Worm (Caenorhabditis elegans) whole organism, L2 larva: ENCODE measurements around the gene T02E9.5.
A peak's percentile ranks its signal among the peaks of the same experiment; 100 is the strongest.

Experiments used
- C34F6.9 ChIP-seq: fragments of 150-350 bp; optimal IDR thresholded peaks from 2 replicates; lab custom pipeline; 2014; ENCODE audit warnings: missing biosample characterization, missing genetic modification characterization
- F13H6.1 ChIP-seq: sonication (generic microtip); optimal IDR thresholded peaks from 2 replicates; lab custom pipeline; 2016; ENCODE audit warnings: missing genetic modification characterization, missing compliant biosample characterization
- R02D3.7 ChIP-seq: fragments of 150-350 bp; optimal IDR thresholded peaks from 2 replicates; lab custom pipeline; 2014; ENCODE audit warnings: missing biosample characterization, missing genetic modification characterization
- Y55F3AM.14 ChIP-seq: fragments of 200-800 bp; sonication (Bioruptor generic); optimal IDR thresholded peaks from 2 replicates; lab custom pipeline; 2018; ENCODE audit warnings: mild to moderate bottlenecking, missing genetic modification characterization, missing compliant biosample characterization
- ZK546.5 ChIP-seq: sonication (generic microtip); optimal IDR thresholded peaks from 2 replicates; lab custom pipeline; 2017; ENCODE audit warnings: missing biosample characterization, missing genetic modification characterization
- alr-1 ChIP-seq: fragments of 150-350 bp; optimal IDR thresholded peaks from 2 replicates; lab custom pipeline; 2014; ENCODE audit warnings: missing biosample characterization, missing genetic modification characterization
- aly-2 ChIP-seq: fragments of 150-350 bp; optimal IDR thresholded peaks from 2 replicates; lab custom pipeline; 2014; ENCODE audit warnings: missing biosample characterization, missing genetic modification characterization
- ama-1 ChIP-seq: fragments of 150-350 bp; optimal IDR thresholded peaks from 2 replicates; lab custom pipeline; 2018; ENCODE audit warnings: inconsistent platforms
- blmp-1 ChIP-seq: sonication (generic microtip); optimal IDR thresholded peaks from 2 replicates; lab custom pipeline; 2017; ENCODE audit warnings: missing genetic modification characterization, mild to moderate bottlenecking, missing compliant biosample characterization, antibody characterized with exemption, moderate library complexity; ENCODE audit not compliant: insufficient read depth
- ceh-16 ChIP-seq: fragments of 150-350 bp; optimal IDR thresholded peaks from 2 replicates; lab custom pipeline; 2014; ENCODE audit warnings: missing biosample characterization, missing genetic modification characterization
- ceh-82 ChIP-seq: fragments of 150-350 bp; optimal IDR thresholded peaks from 2 replicates; lab custom pipeline; 2014; ENCODE audit warnings: missing biosample characterization, missing genetic modification characterization
- crh-2 ChIP-seq: sonication (generic microtip); optimal IDR thresholded peaks from 2 replicates; lab custom pipeline; 2017; ENCODE audit warnings: missing biosample characterization, missing genetic modification characterization
- dmd-4 ChIP-seq: sonication (generic microtip); optimal IDR thresholded peaks from 2 replicates; lab custom pipeline; 2017; ENCODE audit warnings: missing biosample characterization, missing genetic modification characterization
- egl-27 ChIP-seq: sonication (generic microtip); optimal IDR thresholded peaks from 3 replicates; lab custom pipeline; 2017; ENCODE audit warnings: missing biosample characterization, missing genetic modification reagents, missing genetic modification characterization
- elt-1 ChIP-seq: fragments of 150-350 bp; optimal IDR thresholded peaks from 2 replicates; lab custom pipeline; 2014; ENCODE audit warnings: missing biosample characterization, missing genetic modification characterization
- elt-3 ChIP-seq: sonication (generic microtip); optimal IDR thresholded peaks from 2 replicates; lab custom pipeline; 2017; ENCODE audit warnings: missing biosample characterization, missing genetic modification characterization
- fos-1 ChIP-seq: fragments of 150-350 bp; optimal IDR thresholded peaks from 2 replicates; lab custom pipeline; 2014; ENCODE audit warnings: missing biosample characterization, missing genetic modification characterization
- gmeb-1 ChIP-seq: fragments of 150-350 bp; optimal IDR thresholded peaks from 2 replicates; lab custom pipeline; 2014; ENCODE audit warnings: missing biosample characterization, missing genetic modification characterization
- lin-11 ChIP-seq: fragments of 150-350 bp; sonication (generic microtip); optimal IDR thresholded peaks from 2 replicates; lab custom pipeline; 2014; ENCODE audit warnings: missing biosample characterization, missing genetic modification characterization, inconsistent platforms, mixed read lengths
- lin-13 ChIP-seq: fragments of 150-350 bp; optimal IDR thresholded peaks from 2 replicates; lab custom pipeline; 2014; ENCODE audit warnings: missing biosample characterization, missing genetic modification reagents, missing genetic modification characterization
- lin-39 ChIP-seq: fragments of 150-350 bp; optimal IDR thresholded peaks from 2 replicates; lab custom pipeline; 2014; ENCODE audit warnings: missing biosample characterization, missing genetic modification reagents, missing genetic modification characterization
- lsy-2 ChIP-seq, 2 experiments: fragments of 150-350 bp in 1 of 2; sonication (generic microtip) in 1 of 2; optimal IDR thresholded peaks; 2 replicates each; lab custom pipeline; 2014 to 2017; ENCODE audit warnings: missing biosample characterization in 2 of 2, missing genetic modification characterization in 2 of 2
- mab-5 ChIP-seq: fragments of 150-350 bp; optimal IDR thresholded peaks from 2 replicates; lab custom pipeline; 2014; ENCODE audit warnings: missing biosample characterization, missing genetic modification characterization
- mbf-1 ChIP-seq: sonication (generic microtip); optimal IDR thresholded peaks from 2 replicates; lab custom pipeline; 2017; ENCODE audit warnings: missing biosample characterization, missing genetic modification characterization
- mdl-1 ChIP-seq, 2 experiments: fragments of 150-350 bp in 1 of 2; sonication (generic microtip) in 1 of 2; optimal IDR thresholded peaks; 2 replicates each; lab custom pipeline; 2017; ENCODE audit warnings: missing biosample characterization in 2 of 2, missing genetic modification characterization in 2 of 2
- nhr-10 ChIP-seq: sonication (generic microtip); optimal IDR thresholded peaks from 2 replicates; lab custom pipeline; 2017; ENCODE audit warnings: missing biosample characterization, missing genetic modification characterization
- nhr-11 ChIP-seq: fragments of 150-350 bp; optimal IDR thresholded peaks from 2 replicates; lab custom pipeline; 2014; ENCODE audit warnings: missing biosample characterization, missing genetic modification characterization
- nhr-12 ChIP-seq: fragments of 150-350 bp; optimal IDR thresholded peaks from 2 replicates; lab custom pipeline; 2014; ENCODE audit warnings: missing biosample characterization, missing genetic modification characterization
- nhr-129 ChIP-seq: fragments of 150-350 bp; optimal IDR thresholded peaks from 2 replicates; lab custom pipeline; 2014; ENCODE audit warnings: missing biosample characterization, missing genetic modification characterization
- nhr-21 ChIP-seq: fragments of 150-350 bp; optimal IDR thresholded peaks from 2 replicates; lab custom pipeline; 2014; ENCODE audit warnings: missing biosample characterization, missing genetic modification characterization
- nhr-23 ChIP-seq: fragments of 150-350 bp; optimal IDR thresholded peaks from 2 replicates; lab custom pipeline; 2014; ENCODE audit warnings: missing biosample characterization, missing genetic modification reagents, missing genetic modification characterization
- nhr-237 ChIP-seq: fragments of 150-350 bp; optimal IDR thresholded peaks from 2 replicates; lab custom pipeline; 2014; ENCODE audit warnings: missing biosample characterization, missing genetic modification characterization
- nhr-25 ChIP-seq: fragments of 150-350 bp; sonication (generic microtip); optimal IDR thresholded peaks from 3 replicates; lab custom pipeline; 2014; ENCODE audit warnings: missing biosample characterization, missing genetic modification characterization
- nhr-6 ChIP-seq: fragments of 150-350 bp; optimal IDR thresholded peaks from 2 replicates; lab custom pipeline; 2014; ENCODE audit warnings: missing biosample characterization, missing genetic modification characterization
- nhr-77 ChIP-seq: fragments of 150-350 bp; optimal IDR thresholded peaks from 2 replicates; lab custom pipeline; 2014; ENCODE audit warnings: missing biosample characterization, missing genetic modification characterization
- peb-1 ChIP-seq: fragments of 150-350 bp; optimal IDR thresholded peaks from 2 replicates; lab custom pipeline; 2014; ENCODE audit warnings: missing biosample characterization, missing genetic modification characterization
- sem-4 ChIP-seq: fragments of 150-350 bp; optimal IDR thresholded peaks from 2 replicates; lab custom pipeline; 2014; ENCODE audit warnings: missing biosample characterization, missing genetic modification reagents, missing genetic modification characterization
- skn-1 ChIP-seq: sonication (generic microtip); optimal IDR thresholded peaks from 2 replicates; lab custom pipeline; 2017; ENCODE audit warnings: missing biosample characterization, missing genetic modification characterization
- sma-3 ChIP-seq: sonication (generic microtip); optimal IDR thresholded peaks from 2 replicates; lab custom pipeline; 2016; ENCODE audit warnings: missing genetic modification reagents, missing genetic modification characterization, missing compliant biosample characterization
- sma-9 ChIP-seq, 2 experiments: fragments of 150-350 bp in 1 of 2; sonication (generic microtip) in 1 of 2; optimal IDR thresholded peaks; 2 replicates each; lab custom pipeline; 2014 to 2016; ENCODE audit warnings: missing genetic modification characterization in 2 of 2, mild to moderate bottlenecking in 1 of 2, missing biosample characterization in 1 of 2, missing compliant biosample characterization in 1 of 2, missing genetic modification reagents in 1 of 2, moderate library complexity in 1 of 2
- snpc-4 ChIP-seq: fragments of 150-350 bp; optimal IDR thresholded peaks from 2 replicates; lab custom pipeline; 2014; ENCODE audit warnings: missing biosample characterization, missing genetic modification characterization
- unc-39 ChIP-seq: fragments of 150-350 bp; optimal IDR thresholded peaks from 2 replicates; lab custom pipeline; 2014; ENCODE audit warnings: missing biosample characterization, missing genetic modification characterization
- unc-55 ChIP-seq: fragments of 150-350 bp; sonication (generic microtip); optimal IDR thresholded peaks from 3 replicates; lab custom pipeline; 2014; ENCODE audit warnings: missing biosample characterization, missing genetic modification reagents, missing genetic modification characterization
- unc-62 ChIP-seq: fragments of 150-350 bp; optimal IDR thresholded peaks from 2 replicates; lab custom pipeline; 2014; ENCODE audit warnings: missing biosample characterization, missing genetic modification reagents, missing genetic modification characterization
- zag-1 ChIP-seq: fragments of 150-350 bp; optimal IDR thresholded peaks from 2 replicates; lab custom pipeline; 2014; ENCODE audit warnings: missing biosample characterization, missing genetic modification characterization
- ztf-1 ChIP-seq: fragments of 200-800 bp; sonication (Bioruptor generic); conservative IDR thresholded peaks from 2 replicates; pipeline ENCODE4 v1.3.6; 2022; ENCODE audit warnings: missing genetic modification characterization, missing compliant biosample characterization
- ztf-11 ChIP-seq: sonication (generic microtip); optimal IDR thresholded peaks from 2 replicates; lab custom pipeline; 2017; ENCODE audit warnings: missing biosample characterization, missing genetic modification characterization
- ztf-4 ChIP-seq: fragments of 150-350 bp; optimal IDR thresholded peaks from 2 replicates; lab custom pipeline; 2014; ENCODE audit warnings: missing biosample characterization, missing genetic modification characterization

T02E9.5 gene

ce11 chrV:11326914-11327367, 15.1 kb upstream of the T02E9.5 start, which contains the start of gene tmed-10:
TSS of gene tmed-10 (minus strand) at chrV:11326964.
- TF ChIP-seq mdl-1 (tag; optimal IDR thresholded peaks at IDR 0.05; lab: Kevin White, UChicago): no peak
- no peak for TF ChIP-seq lin-11 (tag; lab: Kevin White, UChicago)
- no peak for TF ChIP-seq mab-5
- TF ChIP-seq unc-39 (tag; lab: Kevin White, UChicago): no peak
- no peak for TF ChIP-seq ztf-1
- TF ChIP-seq F13H6.1 (tag; lab: Kevin White, UChicago): peak; percentile 51
- TF ChIP-seq snpc-4: peak; percentile 12
- no peak for TF ChIP-seq ZK546.5
- peak; percentile 33 for TF ChIP-seq fos-1
- peak; percentile 66 to 93 for TF ChIP-seq lsy-2 (tag; optimal IDR thresholded peaks at IDR 0.05; lab: Kevin White, UChicago)
- TF ChIP-seq egl-27 (tag; lab: Kevin White, UChicago): no peak
- no peak for TF ChIP-seq Y55F3AM.14 (GFP tag; lab: Kevin White, UChicago)
- peak; percentile 69 for TF ChIP-seq nhr-129
- TF ChIP-seq R02D3.7 (tag; lab: Kevin White, UChicago): no peak
- no peak for TF ChIP-seq nhr-10 (tag; lab: Kevin White, UChicago)
- no peak for TF ChIP-seq elt-1 (tag; lab: Kevin White, UChicago)
- TF ChIP-seq ceh-16: no peak
- TF ChIP-seq gmeb-1 (tag; lab: Kevin White, UChicago): no peak
- no peak for TF ChIP-seq mbf-1 (tag; lab: Kevin White, UChicago)
- TF ChIP-seq sem-4 (tag; lab: Kevin White, UChicago): no peak
- no peak for TF ChIP-seq ceh-82 (tag; lab: Kevin White, UChicago)
- no peak for TF ChIP-seq nhr-6 (tag; lab: Kevin White, UChicago)
- no peak for TF ChIP-seq peb-1 (tag; lab: Kevin White, UChicago)
- TF ChIP-seq nhr-23: no peak
- no peak for TF ChIP-seq unc-62
- peak; percentile 54 for TF ChIP-seq sma-3 (GFP tag; lab: Kevin White, UChicago)
- TF ChIP-seq skn-1 (tag; lab: Kevin White, UChicago): no peak
- peak; percentile 6 for TF ChIP-seq lin-13
- peak; percentile 77 for TF ChIP-seq C34F6.9 (tag; lab: Kevin White, UChicago)
- TF ChIP-seq zag-1 (tag; lab: Kevin White, UChicago): peak; percentile 47
- TF ChIP-seq elt-3 (tag; lab: Kevin White, UChicago): no peak
- TF ChIP-seq nhr-25 (tag; lab: Kevin White, UChicago): no peak
- TF ChIP-seq ztf-4 (tag; lab: Kevin White, UChicago): no peak
- no peak for TF ChIP-seq alr-1
- TF ChIP-seq crh-2 (tag; lab: Kevin White, UChicago): peak; percentile 80
- TF ChIP-seq nhr-21: no peak
- no peak for TF ChIP-seq nhr-11 (tag; lab: Kevin White, UChicago)
- TF ChIP-seq ama-1 (lab: Kevin White, UChicago): no peak
- TF ChIP-seq nhr-12 (tag; lab: Kevin White, UChicago): no peak
- TF ChIP-seq nhr-77: no peak
- TF ChIP-seq blmp-1 (tag; lab: Kevin White, UChicago): no peak
- no peak for TF ChIP-seq nhr-237
- peak; percentile 61 for TF ChIP-seq unc-55 (GFP tag; lab: Kevin White, UChicago)
- TF ChIP-seq aly-2 (tag; lab: Kevin White, UChicago): no peak
- TF ChIP-seq ztf-11: no peak
- TF ChIP-seq lin-39: no peak
- TF ChIP-seq dmd-4 (tag; lab: Kevin White, UChicago): no peak
- peak; percentile 63 for TF ChIP-seq sma-9 (GFP tag; optimal IDR thresholded peaks at IDR 0.05; lab: Kevin White, UChicago)
- TF ChIP-seq sma-9 (tag; optimal IDR thresholded peaks at IDR 0.05; lab: Kevin White, UChicago): no peak
